Worm (Caenorhabditis elegans): ENCODE data around the gene Y41C4A.8.

Y41C4A.8 gene

DNA sequence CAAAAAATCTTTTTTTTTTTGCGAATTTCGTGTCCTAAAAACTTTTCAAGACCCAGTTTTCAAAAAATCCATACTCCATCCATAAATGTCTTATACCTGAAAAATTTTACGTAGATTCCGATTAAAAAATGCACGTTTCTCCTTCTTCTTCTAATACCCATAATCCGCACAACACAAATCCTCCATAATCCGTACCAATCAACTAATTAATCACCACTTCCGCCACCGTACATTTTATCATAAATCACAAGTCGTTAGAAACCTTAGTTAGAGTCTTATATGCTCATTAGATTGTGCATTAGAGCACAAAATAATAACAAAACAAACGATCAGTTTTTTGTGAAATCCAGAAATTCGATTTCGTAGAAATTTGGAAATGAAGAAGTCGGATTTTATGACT, 39.6 kb downstream of the Y41C4A.8 start:
- TF ChIP-seq C34F6.9 (tag; optimal IDR thresholded peaks at IDR 0.05) (no peak), lin-13 (GFP tag; optimal IDR thresholded peaks at IDR 0.05) (no peak), blmp-1 (tag; optimal IDR thresholded peaks at IDR 0.05; ENCODE audit: insufficient read depth) (no peak), nhr-6 (tag; optimal IDR thresholded peaks at IDR 0.05) (no peak), ztf-4 (tag; optimal IDR thresholded peaks at IDR 0.05) (no peak), elt-3 (tag; optimal IDR thresholded peaks at IDR 0.05) (no peak), gmeb-1 (tag; optimal IDR thresholded peaks at IDR 0.05) (no peak), mab-5 (tag; optimal IDR thresholded peaks at IDR 0.05) (no peak), nhr-237 (tag; optimal IDR thresholded peaks at IDR 0.05) (no peak), ztf-11 (tag; optimal IDR thresholded peaks at IDR 0.05) (no peak)

DNA sequence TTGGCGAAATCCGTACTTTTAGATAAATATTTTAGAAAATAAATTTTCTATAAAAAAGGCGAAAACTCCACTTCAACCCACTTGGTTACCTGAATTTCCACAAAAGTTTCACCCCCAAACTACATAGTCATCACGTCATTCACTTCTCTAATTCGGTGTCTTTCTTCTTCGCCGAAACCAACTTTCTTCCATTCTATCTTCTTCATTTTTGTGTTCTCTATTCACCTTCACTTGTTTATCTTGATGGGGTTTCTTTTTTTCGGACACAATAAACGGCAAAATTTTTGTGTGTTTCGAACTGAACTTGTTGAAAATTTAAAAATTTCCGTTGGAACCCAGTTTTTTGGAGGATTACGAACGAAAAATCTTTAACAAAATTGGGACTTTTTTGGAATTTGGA, 41.8 kb downstream of the Y41C4A.8 start:
- TF ChIP-seq nhr-129 (tag; optimal IDR thresholded peaks at IDR 0.05) (no peak), blmp-1 (tag; optimal IDR thresholded peaks at IDR 0.05; ENCODE audit: insufficient read depth) (peak; percentile 70), lin-39 (tag; optimal IDR thresholded peaks at IDR 0.05) (no peak)

ce11 chrIII:11663400-11663799, 45.2 kb downstream of the Y41C4A.8 start:
- peak; percentile 18 for TF ChIP-seq crh-2 (tag; optimal IDR thresholded peaks at IDR 0.05)
- TF ChIP-seq C34F6.9 (tag; optimal IDR thresholded peaks at IDR 0.05) = peak; percentile 31
- no peak for TF ChIP-seq mbf-1 (tag; optimal IDR thresholded peaks at IDR 0.05)
- no peak for TF ChIP-seq unc-62 (GFP tag; optimal IDR thresholded peaks at IDR 0.05)
- peak; percentile 39 for TF ChIP-seq sem-4 (tag; optimal IDR thresholded peaks at IDR 0.05)
- TF ChIP-seq snpc-4 (tag; optimal IDR thresholded peaks at IDR 0.05) = no peak
- no peak for TF ChIP-seq lin-13 (GFP tag; optimal IDR thresholded peaks at IDR 0.05)
- TF ChIP-seq unc-55 (GFP tag; optimal IDR thresholded peaks at IDR 0.05) = no peak
- no peak for TF ChIP-seq lin-11 (tag; optimal IDR thresholded peaks at IDR 0.05)
- no peak for TF ChIP-seq nhr-77 (tag; optimal IDR thresholded peaks at IDR 0.05)
- no peak for TF ChIP-seq Y55F3AM.14 (GFP tag; optimal IDR thresholded peaks at IDR 0.05)
- TF ChIP-seq nhr-12 (tag; optimal IDR thresholded peaks at IDR 0.05) = no peak
- TF ChIP-seq lsy-2 (tag; optimal IDR thresholded peaks at IDR 0.05) = peak in 1 of 2 experiments; percentile 26
- TF ChIP-seq blmp-1 (tag; optimal IDR thresholded peaks at IDR 0.05; ENCODE audit: insufficient read depth) = no peak

DNA sequence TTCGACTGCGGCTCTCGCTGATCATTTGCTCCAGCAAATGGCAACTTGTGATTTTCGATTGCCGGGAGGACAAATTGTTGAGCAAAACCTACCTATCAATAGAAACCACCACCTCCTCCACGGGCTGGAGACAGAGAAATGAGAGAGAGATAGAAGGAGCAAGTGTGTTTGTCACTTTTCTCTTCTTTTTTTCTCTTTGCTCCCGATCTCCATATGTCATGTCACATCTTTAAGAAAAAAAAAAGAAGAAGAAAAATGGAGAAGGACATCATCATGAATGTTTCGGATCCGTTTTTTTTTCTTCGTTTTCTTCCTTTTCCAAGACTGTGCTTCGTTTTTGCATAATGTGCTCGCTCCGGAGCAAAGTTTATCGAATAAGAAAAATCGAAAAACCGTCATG, 47.9 kb downstream of the Y41C4A.8 start:
- TF ChIP-seq nhr-21 (tag; optimal IDR thresholded peaks at IDR 0.05) (no peak), lin-11 (tag; optimal IDR thresholded peaks at IDR 0.05) (no peak), blmp-1 (tag; optimal IDR thresholded peaks at IDR 0.05; ENCODE audit: insufficient read depth) (no peak), C34F6.9 (tag; optimal IDR thresholded peaks at IDR 0.05) (peak; percentile 32), sma-9 (GFP tag; optimal IDR thresholded peaks at IDR 0.05) (peak; percentile 9), sma-9 (tag; optimal IDR thresholded peaks at IDR 0.05) (no peak), lin-39 (tag; optimal IDR thresholded peaks at IDR 0.05) (no peak), lsy-2 (tag; optimal IDR thresholded peaks at IDR 0.05) (peak in 1 of 2 experiments; percentile 19), nhr-129 (tag; optimal IDR thresholded peaks at IDR 0.05) (peak; percentile 73)

- TF ChIP-seq mbf-1 (tag; optimal IDR thresholded peaks at IDR 0.05) (no peak), nhr-77 (tag; optimal IDR thresholded peaks at IDR 0.05) (no peak), nhr-23 (tag; optimal IDR thresholded peaks at IDR 0.05) (no peak), blmp-1 (tag; optimal IDR thresholded peaks at IDR 0.05; ENCODE audit: insufficient read depth) (no peak), nhr-10 (tag; optimal IDR thresholded peaks at IDR 0.05) (no peak), nhr-237 (tag; optimal IDR thresholded peaks at IDR 0.05) (no peak), elt-1 (tag; optimal IDR thresholded peaks at IDR 0.05) (no peak), sma-3 (GFP tag; optimal IDR thresholded peaks at IDR 0.05) (no peak), Y55F3AM.14 (GFP tag; optimal IDR thresholded peaks at IDR 0.05) (no peak)
Observed at ce11 chrIII:11659804-11660203, 48.8 kb downstream of the Y41C4A.8 start.

ce11 chrIII:11657185-11657817, 51.3 kb downstream of the Y41C4A.8 start, which contains the start of gene crh-1:
Gene crh-1 (plus strand): TSS chrIII:11657767.
- TF ChIP-seq peb-1 (tag; optimal IDR thresholded peaks at IDR 0.05) (no peak), snpc-4 (tag; optimal IDR thresholded peaks at IDR 0.05) (peak; percentile 46), nhr-129 (tag; optimal IDR thresholded peaks at IDR 0.05) (peak; percentile 69), sma-3 (GFP tag; optimal IDR thresholded peaks at IDR 0.05) (peak; percentile 60), ceh-82 (tag; optimal IDR thresholded peaks at IDR 0.05) (peak; percentile 23), dmd-4 (tag; optimal IDR thresholded peaks at IDR 0.05) (no peak), nhr-11 (tag; optimal IDR thresholded peaks at IDR 0.05) (no peak), nhr-237 (tag; optimal IDR thresholded peaks at IDR 0.05) (no peak), sma-9 (GFP tag; optimal IDR thresholded peaks at IDR 0.05) (peak; percentile 84), sma-9 (tag; optimal IDR thresholded peaks at IDR 0.05) (no peak), C34F6.9 (tag; optimal IDR thresholded peaks at IDR 0.05) (peak; percentile 91), sem-4 (tag; optimal IDR thresholded peaks at IDR 0.05) (peak; percentile 90), nhr-12 (tag; optimal IDR thresholded peaks at IDR 0.05) (no peak), nhr-6 (tag; optimal IDR thresholded peaks at IDR 0.05) (peak; percentile 73), skn-1 (tag; optimal IDR thresholded peaks at IDR 0.05) (no peak), mdl-1 (tag; optimal IDR thresholded peaks at IDR 0.05) (peak in 1 of 2 experiments; percentile 56), egl-27 (tag; optimal IDR thresholded peaks at IDR 0.05) (peak; percentile 66), R02D3.7 (tag; optimal IDR thresholded peaks at IDR 0.05) (no peak), lin-11 (tag; optimal IDR thresholded peaks at IDR 0.05) (peak; percentile 21), lin-39 (tag; optimal IDR thresholded peaks at IDR 0.05) (no peak), ztf-11 (tag; optimal IDR thresholded peaks at IDR 0.05) (no peak), lin-13 (GFP tag; optimal IDR thresholded peaks at IDR 0.05) (peak; percentile 78), mbf-1 (tag; optimal IDR thresholded peaks at IDR 0.05) (no peak), lsy-2 (tag; optimal IDR thresholded peaks at IDR 0.05) (peak; percentile 76 to 89), nhr-21 (tag; optimal IDR thresholded peaks at IDR 0.05) (peak; percentile 46), crh-2 (tag; optimal IDR thresholded peaks at IDR 0.05) (peak; percentile 89), gmeb-1 (tag; optimal IDR thresholded peaks at IDR 0.05) (peak; percentile 86)

All from whole organism, L2 larva.